Fruit fly (Drosophila melanogaster) whole organism, prepupa: ENCODE results near the gene CG43403.

Experiments used
- CG11902 ChIP-seq: fragments of 200-800 bp; sonication (Bioruptor generic); optimal IDR thresholded peaks from 3 replicates; lab custom pipeline; 2016; ENCODE audit warnings: missing biosample characterization, missing genetic modification characterization
- topi ChIP-seq: fragments of 200-800 bp; sonication (Bioruptor generic); optimal IDR thresholded peaks from 3 replicates; lab custom pipeline; 2016; ENCODE audit warnings: missing biosample characterization, missing genetic modification characterization
- vri ChIP-seq: fragments of 200-800 bp; sonication (Bioruptor generic); optimal IDR thresholded peaks from 3 replicates; lab custom pipeline; 2016; ENCODE audit warnings: missing biosample characterization, mild to moderate bottlenecking, missing genetic modification characterization

dm6 chr2L:2637002-2637377, 17.0 kb downstream of the CG43403 start:
- no peak for TF ChIP-seq vri (GFP tag; lab: Kevin White, UChicago)
- no peak for TF ChIP-seq topi (GFP tag; lab: Kevin White, UChicago)
- TF ChIP-seq CG11902 (GFP tag; lab: Kevin White, UChicago), result no peak
